Fruit fly (Drosophila melanogaster) whole organism, embryonic: ENCODE measurements around the gene Son.

ENCODE experiments used
- Adf1 ChIP-seq: fragments of 200-800 bp; sonication (Bioruptor generic); IDR thresholded peaks from 2 replicates; pipeline ENCODE4 v1.3.6; 2022; ENCODE audit warnings: missing biosample characterization, missing genetic modification characterization
- Blimp-1 ChIP-seq: fragments of 200-800 bp; sonication (Bioruptor generic); optimal IDR thresholded peaks from 3 replicates; lab custom pipeline; 2018; ENCODE audit warnings: missing biosample characterization, missing genetic modification characterization, mild to moderate bottlenecking, moderate library complexity, missing genetic modification reagents
- CG1024 ChIP-seq: fragments of 200-800 bp; sonication (Bioruptor generic); IDR thresholded peaks from 2 replicates; pipeline ENCODE4 v1.3.6; 2022; ENCODE audit warnings: missing biosample characterization, missing genetic modification characterization
- CG10565 ChIP-seq: fragments of 200-800 bp; sonication (Bioruptor generic); optimal IDR thresholded peaks from 3 replicates; lab custom pipeline; 2016; ENCODE audit warnings: missing biosample characterization, mild to moderate bottlenecking, missing genetic modification characterization
- CG12942 ChIP-seq: fragments of 200-800 bp; sonication (Bioruptor generic); optimal IDR thresholded peaks from 3 replicates; lab custom pipeline; 2016; ENCODE audit warnings: missing biosample characterization, missing genetic modification characterization
- CG15011 ChIP-seq: fragments of 200-800 bp; sonication (Bioruptor generic); optimal IDR thresholded peaks from 3 replicates; lab custom pipeline; 2018; ENCODE audit warnings: missing biosample characterization, mild to moderate bottlenecking, missing genetic modification characterization
- CG16863 ChIP-seq: fragments of 200-800 bp; sonication (Bioruptor generic); optimal IDR thresholded peaks from 3 replicates; lab custom pipeline; 2016; ENCODE audit warnings: missing biosample characterization, missing genetic modification characterization
- CG17612 ChIP-seq: fragments of 200-800 bp; sonication (Bioruptor generic); IDR thresholded peaks from 2 replicates; pipeline ENCODE4 v1.3.6; 2022; ENCODE audit warnings: missing biosample characterization, missing genetic modification characterization
- CG1832 ChIP-seq: fragments of 200-800 bp; sonication (Bioruptor generic); optimal IDR thresholded peaks from 2 replicates; lab custom pipeline; 2017; ENCODE audit warnings: missing biosample characterization, mild to moderate bottlenecking, missing genetic modification characterization, inconsistent platforms
- CG18599 ChIP-seq: fragments of 200-800 bp; sonication (Bioruptor generic); optimal IDR thresholded peaks from 3 replicates; lab custom pipeline; 2017; ENCODE audit warnings: missing biosample characterization, missing genetic modification characterization, mild to moderate bottlenecking, moderate library complexity, missing genetic modification reagents
- CG2116 ChIP-seq: fragments of 200-800 bp; sonication (Bioruptor generic); optimal IDR thresholded peaks from 3 replicates; lab custom pipeline; 2018; ENCODE audit warnings: missing biosample characterization, mild to moderate bottlenecking, missing genetic modification characterization
- CG2129 ChIP-seq: fragments of 200-800 bp; sonication (Bioruptor generic); IDR thresholded peaks from 2 replicates; pipeline ENCODE4 v1.3.6; 2022; ENCODE audit warnings: missing biosample characterization, missing genetic modification characterization; ENCODE audit not compliant: partially characterized antibody
- CG2202 ChIP-seq: fragments of 200-800 bp; sonication (Bioruptor generic); optimal IDR thresholded peaks from 2 replicates; lab custom pipeline; 2018; ENCODE audit warnings: missing biosample characterization, mild to moderate bottlenecking, missing genetic modification characterization
- CG3995 ChIP-seq: fragments of 200-800 bp; sonication (Bioruptor generic); optimal IDR thresholded peaks from 3 replicates; lab custom pipeline; 2016; ENCODE audit warnings: missing biosample characterization, missing genetic modification characterization
- CG5245 ChIP-seq: fragments of 200-800 bp; sonication (Bioruptor generic); optimal IDR thresholded peaks from 3 replicates; lab custom pipeline; 2016; ENCODE audit warnings: missing biosample characterization, missing genetic modification characterization
- CG5953 ChIP-seq: fragments of 200-800 bp; sonication (Bioruptor generic); IDR thresholded peaks from 2 replicates; pipeline ENCODE4 v1.3.6; 2022; ENCODE audit warnings: missing biosample characterization, missing genetic modification characterization
- CG6272 ChIP-seq: fragments of 200-800 bp; sonication (Bioruptor generic); IDR thresholded peaks from 2 replicates; pipeline ENCODE4 v1.3.6; 2022; ENCODE audit warnings: missing biosample characterization, missing genetic modification characterization
- CG7357 ChIP-seq: fragments of 200-800 bp; sonication (Bioruptor generic); IDR thresholded peaks from 3 replicates; pipeline ENCODE4 v1.3.6; 2022; ENCODE audit warnings: missing biosample characterization, missing genetic modification characterization
- CG8359 ChIP-seq: fragments of 200-800 bp; sonication (Bioruptor generic); optimal IDR thresholded peaks from 2 replicates; lab custom pipeline; 2017; ENCODE audit warnings: missing biosample characterization, mild to moderate bottlenecking, missing genetic modification characterization, borderline replicate concordance
- CG9727 ChIP-seq: fragments of 200-800 bp; sonication (Bioruptor generic); optimal IDR thresholded peaks from 3 replicates; lab custom pipeline; 2017; ENCODE audit warnings: missing biosample characterization, mild to moderate bottlenecking, missing genetic modification characterization
- Doc2 ChIP-seq: fragments of 200-800 bp; sonication (Bioruptor generic); IDR thresholded peaks from 2 replicates; pipeline ENCODE4 v1.3.6; 2022; ENCODE audit warnings: missing biosample characterization, missing genetic modification characterization
- Elba2 ChIP-seq: fragments of 200-800 bp; sonication (Bioruptor generic); optimal IDR thresholded peaks from 3 replicates; lab custom pipeline; 2016; ENCODE audit warnings: missing biosample characterization, missing genetic modification characterization
- HLH4C ChIP-seq: fragments of 200-800 bp; sonication (Bioruptor generic); IDR thresholded peaks from 3 replicates; pipeline ENCODE4 v1.3.6; 2022; ENCODE audit warnings: missing biosample characterization, missing genetic modification characterization; ENCODE audit not compliant: partially characterized antibody
- Lpt ChIP-seq: fragments of >200 bp; optimal IDR thresholded peaks from 2 replicates; lab custom pipeline; 2018; ENCODE audit warnings: missing biosample characterization, missing genetic modification characterization
- Mad ChIP-seq: fragments of 200-800 bp; sonication (Bioruptor generic); optimal IDR thresholded peaks from 2 replicates; lab custom pipeline; 2016; ENCODE audit warnings: missing biosample characterization, missing genetic modification characterization
- Scr ChIP-seq: fragments of 200-800 bp; sonication (Bioruptor generic); IDR thresholded peaks from 2 replicates; pipeline ENCODE4 v1.3.6; 2022; ENCODE audit warnings: missing biosample characterization, missing genetic modification characterization; ENCODE audit not compliant: partially characterized antibody
- Usf ChIP-seq: fragments of 200-800 bp; sonication (Bioruptor generic); optimal IDR thresholded peaks from 2 replicates; lab custom pipeline; 2017; ENCODE audit warnings: missing genotype, missing biosample characterization, missing genetic modification characterization
- amos ChIP-seq: fragments of 200-800 bp; sonication (Bioruptor generic); IDR thresholded peaks from 2 replicates; pipeline ENCODE4 v1.3.6; 2022; ENCODE audit warnings: missing biosample characterization, missing genetic modification characterization; ENCODE audit not compliant: partially characterized antibody
- bab2 ChIP-seq: fragments of 200-800 bp; sonication (Bioruptor generic); optimal IDR thresholded peaks from 2 replicates; lab custom pipeline; 2016; ENCODE audit warnings: missing biosample characterization, missing genetic modification characterization
- btn ChIP-seq: fragments of 200-800 bp; sonication (Bioruptor generic); optimal IDR thresholded peaks from 2 replicates; lab custom pipeline; 2016; ENCODE audit warnings: missing biosample characterization, missing genetic modification characterization
- fd3F ChIP-seq: fragments of 200-800 bp; sonication (Bioruptor generic); optimal IDR thresholded peaks from 2 replicates; lab custom pipeline; 2018; ENCODE audit warnings: missing biosample characterization, mild to moderate bottlenecking, missing genetic modification characterization, moderate library complexity
- gcm2 ChIP-seq: fragments of 200-800 bp; sonication (Bioruptor generic); optimal IDR thresholded peaks from 2 replicates; lab custom pipeline; 2016; ENCODE audit warnings: missing biosample characterization, missing genetic modification characterization
- grn ChIP-seq: fragments of 200-800 bp; sonication (Bioruptor generic); optimal IDR thresholded peaks from 3 replicates; lab custom pipeline; 2017; ENCODE audit warnings: missing biosample characterization, missing genetic modification characterization
- gsb ChIP-seq: fragments of 200-800 bp; sonication (Bioruptor generic); IDR thresholded peaks from 2 replicates; pipeline ENCODE4 v1.3.6; 2022; ENCODE audit warnings: missing biosample characterization, missing genetic modification characterization
- ind ChIP-seq: fragments of 200-800 bp; sonication (Bioruptor generic); optimal IDR thresholded peaks from 3 replicates; lab custom pipeline; 2016; ENCODE audit warnings: missing biosample characterization, missing genetic modification characterization
- knrl ChIP-seq: fragments of 200-800 bp; sonication (Bioruptor generic); IDR thresholded peaks from 3 replicates; pipeline ENCODE4 v1.3.6; 2022; ENCODE audit warnings: missing biosample characterization, missing genetic modification characterization; ENCODE audit not compliant: partially characterized antibody
- lmd ChIP-seq: fragments of 200-800 bp; sonication (Bioruptor generic); IDR thresholded peaks from 2 replicates; pipeline ENCODE4 v1.3.6; 2022; ENCODE audit warnings: missing biosample characterization, missing genetic modification characterization
- peb ChIP-seq: fragments of 200-800 bp; sonication (Bioruptor generic); IDR thresholded peaks from 2 replicates; pipeline ENCODE4 v1.3.6; 2022; ENCODE audit warnings: missing biosample characterization, missing genetic modification characterization
- prd ChIP-seq, 3 experiments: fragments of >200 bp in 2 of 3; fragments of 200-800 bp in 1 of 3; sonication (Bioruptor generic) in 1 of 3; optimal IDR thresholded peaks in 2 of 3; IDR thresholded peaks in 1 of 3; 2 replicates in 2 of 3; 3 replicates in 1 of 3; pipeline versions ENCODE4 v1.3.6 to Lab custom; 2017 to 2022; ENCODE audit warnings: missing biosample characterization in 1 of 3, missing genetic modification characterization in 1 of 3
- psq ChIP-seq: fragments of 200-800 bp; sonication (Bioruptor generic); optimal IDR thresholded peaks from 2 replicates; lab custom pipeline; 2017; ENCODE audit warnings: missing biosample characterization, missing genetic modification characterization
- pum ChIP-seq: fragments of 200-800 bp; sonication (Bioruptor generic); optimal IDR thresholded peaks from 2 replicates; lab custom pipeline; 2016; ENCODE audit warnings: missing biosample characterization, missing genetic modification characterization
- ranshi ChIP-seq: fragments of 200-800 bp; sonication (Bioruptor generic); IDR thresholded peaks from 2 replicates; pipeline ENCODE4 v1.3.6; 2022; ENCODE audit warnings: missing biosample characterization, missing genetic modification characterization
- repo ChIP-seq: fragments of 200-800 bp; sonication (Bioruptor generic); optimal IDR thresholded peaks from 2 replicates; lab custom pipeline; 2016; ENCODE audit warnings: missing biosample characterization, missing genetic modification characterization
- sens ChIP-seq: fragments of 200-800 bp; sonication (Bioruptor generic); peaks from one replicate; lab custom pipeline; 2016; ENCODE audit warnings: missing biosample characterization, missing genetic modification characterization
- stc ChIP-seq: fragments of 200-800 bp; sonication (Bioruptor generic); IDR thresholded peaks from 2 replicates; pipeline ENCODE4 v1.3.6; 2022; ENCODE audit warnings: missing biosample characterization, missing genetic modification characterization
- stwl ChIP-seq: fragments of 200-800 bp; sonication (Bioruptor generic); optimal IDR thresholded peaks from 3 replicates; lab custom pipeline; 2018; ENCODE audit warnings: missing biosample characterization, mild to moderate bottlenecking, missing genetic modification characterization, moderate library complexity
- wek ChIP-seq: fragments of 200-800 bp; sonication (Bioruptor generic); optimal IDR thresholded peaks from 3 replicates; lab custom pipeline; 2018; ENCODE audit warnings: missing biosample characterization, mild to moderate bottlenecking, missing genetic modification characterization, moderate library complexity
- wor ChIP-seq: fragments of 200-800 bp; sonication (Bioruptor generic); IDR thresholded peaks from 2 replicates; pipeline ENCODE4 v1.3.6; 2022; ENCODE audit warnings: missing biosample characterization, missing genetic modification characterization
- zen ChIP-seq: fragments of 200-800 bp; sonication (Bioruptor generic); optimal IDR thresholded peaks from 3 replicates; lab custom pipeline; 2018; ENCODE audit warnings: missing biosample characterization, mild to moderate bottlenecking, missing genetic modification characterization, moderate library complexity

The Son gene

dm6 chr3R:9577382-9578137 lies at the start of gene Son, which contains the start of gene Kap-alpha3 (continued):
- TF ChIP-seq ranshi (GFP tag; lab: Robert Waterston, UW) (peak; percentile 85), CG8359 (GFP tag; lab: Kevin White, UChicago) (peak; percentile 81), Usf (GFP tag; lab: Kevin White, UChicago) (peak; percentile 84), repo (GFP tag; lab: Kevin White, UChicago) (peak; percentile 87), sens (GFP tag; lab: Kevin White, UChicago) (peak; percentile 99), prd (optimal IDR thresholded peaks at IDR 0.05; lab: Kevin White, UChicago) (no peak), prd (GFP tag; IDR thresholded peaks at IDR 0.05; lab: Robert Waterston, UW) (peak; percentile 89), stwl (tag; lab: Kevin White, UChicago) (peak; percentile 81), CG15011 (GFP tag; lab: Kevin White, UChicago) (peak; percentile 93), CG17612 (peak; percentile 66), CG1024 (peak; percentile 85), Mad (GFP tag; lab: Kevin White, UChicago) (peak; percentile 96), btn (GFP tag; lab: Kevin White, UChicago) (peak; percentile 90), CG7357 (peak; percentile 71), Lpt (GFP tag; lab: Kevin White, UChicago) (no peak), gcm2 (GFP tag; lab: Kevin White, UChicago) (peak; percentile 86), stc (peak; percentile 83), grn (peak; percentile 87), CG6272 (peak; percentile 91), CG2202 (tag; lab: Kevin White, UChicago) (peak; percentile 76), CG16863 (GFP tag; lab: Kevin White, UChicago) (peak; percentile 92), Adf1 (GFP tag; lab: Robert Waterston, UW) (peak; percentile 59), Elba2 (GFP tag; lab: Kevin White, UChicago) (peak; percentile 5), CG2129 (GFP tag; lab: Robert Waterston, UW) (peak; percentile 75), Scr (peak; percentile 91), Blimp-1 (GFP tag; lab: Kevin White, UChicago) (peak; percentile 70), Doc2 (GFP tag; lab: Robert Waterston, UW) (peak; percentile 62; the same call in 1 of the 2 replicates), HLH4C (GFP tag; lab: Robert Waterston, UW) (peak; percentile 75), CG12942 (GFP tag; lab: Kevin White, UChicago) (peak; percentile 91), zen (peak; percentile 83), wek (GFP tag; lab: Kevin White, UChicago) (peak; percentile 90), CG2116 (peak; percentile 99), fd3F (GFP tag; lab: Kevin White, UChicago) (peak; percentile 86), CG1832 (no peak), wor (peak; percentile 72), CG10565 (GFP tag; lab: Kevin White, UChicago) (peak; percentile 79), amos (peak; percentile 80), gsb (GFP tag; lab: Robert Waterston, UW) (peak; percentile 68), CG5953 (GFP tag; lab: Robert Waterston, UW) (peak; percentile 72), pum (GFP tag; lab: Kevin White, UChicago) (peak; percentile 92), CG18599 (GFP tag; lab: Kevin White, UChicago) (peak; percentile 94), bab2 (GFP tag; lab: Kevin White, UChicago) (peak; percentile 92), psq (GFP tag; lab: Kevin White, UChicago) (peak; percentile 79), CG3995 (GFP tag; lab: Kevin White, UChicago) (peak; percentile 91), ind (GFP tag; lab: Kevin White, UChicago) (peak; percentile 90), peb (GFP tag; lab: Robert Waterston, UW) (peak; percentile 67; the same call in 1 of the 2 replicates), lmd (GFP tag; lab: Robert Waterston, UW) (peak; percentile 88), knrl (GFP tag; lab: Robert Waterston, UW) (peak; percentile 91), CG5245 (peak; percentile 88), CG9727 (peak; percentile 97)
